Fruit fly (Drosophila melanogaster) whole organism, embryonic: ENCODE measurements around the gene CG14232.

ENCODE experiments used
- BEAF-32 ChIP-seq: fragments of 200-800 bp; sonication (Bioruptor generic); optimal IDR thresholded peaks from 3 replicates; lab custom pipeline; 2017; ENCODE audit warnings: missing biosample characterization, missing genetic modification characterization, mild to moderate bottlenecking, moderate library complexity, missing genetic modification reagents
- CG10267 ChIP-seq: fragments of 200-800 bp; sonication (Bioruptor generic); optimal IDR thresholded peaks from 2 replicates; lab custom pipeline; 2018; ENCODE audit warnings: missing biosample characterization, mild to moderate bottlenecking, missing genetic modification characterization, moderate library complexity
- CG10321 ChIP-seq: fragments of 200-800 bp; sonication (Bioruptor generic); IDR thresholded peaks from 2 replicates; pipeline ENCODE4 v1.3.6; 2022; ENCODE audit warnings: missing biosample characterization, missing genetic modification characterization
- CG11696 ChIP-seq: fragments of 200-800 bp; sonication (Bioruptor generic); IDR thresholded peaks from 2 replicates; pipeline ENCODE4 v1.3.6; 2022; ENCODE audit warnings: missing biosample characterization, missing genetic modification characterization
- CG13287 ChIP-seq: fragments of 200-800 bp; sonication (Bioruptor generic); IDR thresholded peaks from 2 replicates; pipeline ENCODE4 v1.3.6; 2022; ENCODE audit warnings: missing biosample characterization, missing genetic modification characterization; ENCODE audit not compliant: partially characterized antibody
- CG14667 ChIP-seq: fragments of 200-800 bp; sonication (Bioruptor generic); IDR thresholded peaks from 2 replicates; pipeline ENCODE4 v1.3.6; 2022; ENCODE audit warnings: missing biosample characterization, missing genetic modification characterization
- CG15514 ChIP-seq: fragments of 200-800 bp; sonication (Bioruptor generic); optimal IDR thresholded peaks from 3 replicates; lab custom pipeline; 2017; ENCODE audit warnings: missing biosample characterization, missing genetic modification characterization, mild to moderate bottlenecking, moderate library complexity, missing genetic modification reagents
- CG16779 ChIP-seq: fragments of 200-800 bp; sonication (Bioruptor generic); IDR thresholded peaks from 2 replicates; pipeline ENCODE4 v1.3.6; 2022; ENCODE audit warnings: missing biosample characterization, missing genetic modification characterization
- CG16813 ChIP-seq: fragments of 200-800 bp; sonication (Bioruptor generic); IDR thresholded peaks from 3 replicates; pipeline ENCODE4 v1.3.6; 2022; ENCODE audit warnings: missing biosample characterization, missing genetic modification characterization; ENCODE audit not compliant: partially characterized antibody
- CG17612 ChIP-seq: fragments of 200-800 bp; sonication (Bioruptor generic); IDR thresholded peaks from 2 replicates; pipeline ENCODE4 v1.3.6; 2022; ENCODE audit warnings: missing biosample characterization, missing genetic modification characterization
- CG2116 ChIP-seq: fragments of 200-800 bp; sonication (Bioruptor generic); optimal IDR thresholded peaks from 3 replicates; lab custom pipeline; 2018; ENCODE audit warnings: missing biosample characterization, mild to moderate bottlenecking, missing genetic modification characterization
- CG3163 ChIP-seq: fragments of 200-800 bp; sonication (Bioruptor generic); optimal IDR thresholded peaks from 3 replicates; lab custom pipeline; 2016; ENCODE audit warnings: missing biosample characterization, missing genetic modification characterization
- CG34224 ChIP-seq: fragments of 200-800 bp; sonication (Bioruptor generic); IDR thresholded peaks from 3 replicates; pipeline ENCODE4 v1.3.6; 2022; ENCODE audit warnings: missing biosample characterization, missing genetic modification characterization; ENCODE audit not compliant: partially characterized antibody
- CG4617 ChIP-seq: fragments of 200-800 bp; sonication (Bioruptor generic); optimal IDR thresholded peaks from 3 replicates; lab custom pipeline; 2016; ENCODE audit warnings: missing biosample characterization, missing genetic modification characterization, borderline replicate concordance
- CG5953 ChIP-seq: fragments of 200-800 bp; sonication (Bioruptor generic); IDR thresholded peaks from 2 replicates; pipeline ENCODE4 v1.3.6; 2022; ENCODE audit warnings: missing biosample characterization, missing genetic modification characterization
- CG6791 ChIP-seq: fragments of 200-800 bp; sonication (Bioruptor generic); IDR thresholded peaks from 3 replicates; pipeline ENCODE4 v1.3.6; 2022; ENCODE audit warnings: missing biosample characterization, missing genetic modification characterization; ENCODE audit not compliant: partially characterized antibody
- CG8290 ChIP-seq, 3 experiments: fragments of 200-800 bp; sonication (Bioruptor generic); optimal IDR thresholded peaks; 2 replicates each; lab custom pipeline; 2016 to 2019; ENCODE audit warnings: missing biosample characterization in 3 of 3, missing genetic modification characterization in 3 of 3, mild to moderate bottlenecking in 2 of 3, moderate library complexity in 1 of 3
- CG9797 ChIP-seq: fragments of 200-800 bp; sonication (Bioruptor generic); optimal IDR thresholded peaks from 3 replicates; lab custom pipeline; 2018; ENCODE audit warnings: missing biosample characterization, mild to moderate bottlenecking, missing genetic modification characterization
- Dp ChIP-seq: fragments of 200-800 bp; sonication (Bioruptor generic); optimal IDR thresholded peaks from 2 replicates; lab custom pipeline; 2018; ENCODE audit warnings: missing biosample characterization, mild to moderate bottlenecking, missing genetic modification characterization, moderate library complexity
- Dref ChIP-seq: fragments of 200-800 bp; sonication (Bioruptor generic); IDR thresholded peaks from 2 replicates; pipeline ENCODE4 v1.3.6; 2022; ENCODE audit warnings: missing biosample characterization, missing genetic modification characterization
- Drgx ChIP-seq: fragments of 200-800 bp; sonication (Bioruptor generic); IDR thresholded peaks from 2 replicates; pipeline ENCODE4 v1.3.6; 2022; ENCODE audit warnings: missing biosample characterization, missing genetic modification characterization
- E2f2 ChIP-seq: fragments of 200-800 bp; sonication (Bioruptor generic); IDR thresholded peaks from 2 replicates; pipeline ENCODE4 v1.3.6; 2022; ENCODE audit warnings: missing biosample characterization, missing genetic modification characterization
- GATAe ChIP-seq: fragments of 200-800 bp; sonication (Bioruptor generic); conservative IDR thresholded peaks from 2 replicates; pipeline ENCODE4 v1.3.6; 2022; ENCODE audit warnings: missing biosample characterization, missing genetic modification characterization
- HLH4C ChIP-seq: fragments of 200-800 bp; sonication (Bioruptor generic); IDR thresholded peaks from 3 replicates; pipeline ENCODE4 v1.3.6; 2022; ENCODE audit warnings: missing biosample characterization, missing genetic modification characterization; ENCODE audit not compliant: partially characterized antibody
- Lhr ChIP-seq: fragments of 200-800 bp; sonication (Bioruptor generic); optimal IDR thresholded peaks from 3 replicates; lab custom pipeline; 2017; ENCODE audit warnings: mild to moderate bottlenecking, missing biosample characterization, missing genetic modification reagents, missing genetic modification characterization
- MESR4 ChIP-seq: fragments of 200-800 bp; sonication (Bioruptor generic); optimal IDR thresholded peaks from 2 replicates; lab custom pipeline; 2018; ENCODE audit warnings: missing biosample characterization, mild to moderate bottlenecking, missing genetic modification characterization, moderate library complexity
- Med ChIP-seq: fragments of 200-800 bp; sonication (Bioruptor generic); peaks from one replicate; lab custom pipeline; 2016; ENCODE audit warnings: missing biosample characterization, missing genetic modification characterization, mild to moderate bottlenecking, inconsistent platforms, moderate library complexity
- Nf-YA ChIP-seq: fragments of 200-800 bp; sonication (Bioruptor generic); IDR thresholded peaks from 2 replicates; pipeline ENCODE4 v1.3.6; 2022; ENCODE audit warnings: missing biosample characterization, missing genetic modification characterization
- Scr ChIP-seq: fragments of 200-800 bp; sonication (Bioruptor generic); IDR thresholded peaks from 2 replicates; pipeline ENCODE4 v1.3.6; 2022; ENCODE audit warnings: missing biosample characterization, missing genetic modification characterization; ENCODE audit not compliant: partially characterized antibody
- ato ChIP-seq: fragments of 200-800 bp; sonication (Bioruptor generic); IDR thresholded peaks from 2 replicates; pipeline ENCODE4 v1.3.6; 2022; ENCODE audit warnings: missing biosample characterization, missing genetic modification characterization; ENCODE audit not compliant: partially characterized antibody
- cg ChIP-seq: fragments of 200-800 bp; sonication (Bioruptor generic); optimal IDR thresholded peaks from 3 replicates; lab custom pipeline; 2019; ENCODE audit warnings: missing biosample characterization, mild to moderate bottlenecking, missing genetic modification characterization, moderate library complexity
- ewg ChIP-seq: fragments of 200-800 bp; sonication (Bioruptor generic); optimal IDR thresholded peaks from 3 replicates; lab custom pipeline; 2017; ENCODE audit warnings: mild to moderate bottlenecking, missing biosample characterization, missing genetic modification reagents, missing genetic modification characterization
- gfzf ChIP-seq: fragments of 200-800 bp; sonication (Bioruptor generic); optimal IDR thresholded peaks from 2 replicates; lab custom pipeline; 2016; ENCODE audit warnings: missing biosample characterization, mild to moderate bottlenecking, missing genetic modification characterization, moderate library complexity
- nerfin-1 ChIP-seq: fragments of 200-800 bp; sonication (Bioruptor generic); optimal IDR thresholded peaks from 3 replicates; lab custom pipeline; 2019; ENCODE audit warnings: missing biosample characterization, mild to moderate bottlenecking, missing genetic modification characterization, moderate library complexity
- nmo ChIP-seq: fragments of 200-800 bp; sonication (Bioruptor generic); optimal IDR thresholded peaks from 2 replicates; lab custom pipeline; 2018; ENCODE audit warnings: missing biosample characterization, mild to moderate bottlenecking, missing genetic modification characterization, moderate library complexity
- pho ChIP-seq: fragments of 200-800 bp; sonication (Bioruptor generic); optimal IDR thresholded peaks from 2 replicates; lab custom pipeline; 2016; ENCODE audit warnings: missing biosample characterization, missing genetic modification characterization
- pzg ChIP-seq: fragments of 200-800 bp; sonication (Bioruptor generic); optimal IDR thresholded peaks from 3 replicates; lab custom pipeline; 2018; ENCODE audit warnings: missing biosample characterization, mild to moderate bottlenecking, missing genetic modification characterization, moderate library complexity
- seq ChIP-seq: fragments of 200-800 bp; sonication (Bioruptor generic); IDR thresholded peaks from 2 replicates; pipeline ENCODE4 v1.3.6; 2022; ENCODE audit warnings: missing biosample characterization, missing genetic modification characterization
- slbo ChIP-seq: fragments of 200-800 bp; sonication (Bioruptor generic); IDR thresholded peaks from 2 replicates; pipeline ENCODE4 v1.3.6; 2022; ENCODE audit warnings: missing biosample characterization, missing genetic modification characterization
- sna ChIP-seq: fragments of 200-800 bp; sonication (Bioruptor generic); IDR thresholded peaks from 2 replicates; pipeline ENCODE4 v1.3.6; 2022; ENCODE audit warnings: missing biosample characterization, missing genetic modification characterization; ENCODE audit not compliant: partially characterized antibody
- stwl ChIP-seq: fragments of 200-800 bp; sonication (Bioruptor generic); optimal IDR thresholded peaks from 3 replicates; lab custom pipeline; 2018; ENCODE audit warnings: missing biosample characterization, mild to moderate bottlenecking, missing genetic modification characterization, moderate library complexity
- trem ChIP-seq: fragments of 200-800 bp; optimal IDR thresholded peaks from 3 replicates; lab custom pipeline; 2019; ENCODE audit warnings: missing biosample characterization, mild to moderate bottlenecking, missing genetic modification characterization, moderate library complexity
- unc-4 ChIP-seq: fragments of 200-800 bp; sonication (Bioruptor generic); IDR thresholded peaks from 2 replicates; pipeline ENCODE4 v1.3.6; 2022; ENCODE audit warnings: missing biosample characterization, missing genetic modification characterization; ENCODE audit not compliant: partially characterized antibody
- vnd ChIP-seq: fragments of 200-800 bp; sonication (Bioruptor generic); IDR thresholded peaks from 3 replicates; pipeline ENCODE4 v1.3.6; 2022; ENCODE audit warnings: missing biosample characterization, missing genetic modification characterization; ENCODE audit not compliant: partially characterized antibody

Gene CG14232

DNA sequence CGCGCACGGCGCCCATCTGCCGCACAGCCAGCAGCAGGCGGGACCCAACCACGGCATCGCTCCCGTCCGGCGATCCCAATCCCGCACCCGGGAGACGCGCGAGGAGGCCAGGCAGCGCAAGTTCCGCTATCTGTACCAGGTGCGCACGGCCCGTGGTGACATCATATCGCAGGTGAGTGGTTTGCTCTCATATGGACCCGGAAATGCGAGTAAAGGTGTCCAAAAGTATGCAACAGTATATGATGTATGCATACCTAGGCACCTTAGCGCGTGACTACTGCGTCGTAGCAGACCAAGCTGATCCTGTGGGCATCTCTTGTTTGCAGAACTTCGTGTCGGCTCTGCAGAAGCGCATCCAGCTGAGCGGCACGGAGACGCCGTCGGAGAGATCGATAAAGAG is 33.8 kb upstream of the CG14232 start:
- no peak for TF ChIP-seq CG3163 (GFP tag; lab: Kevin White, UChicago)
- peak; percentile 1 for TF ChIP-seq CG8290 (GFP tag; optimal IDR thresholded peaks at IDR 0.05; lab: Kevin White, UChicago)
- TF ChIP-seq CG8290 (tag; optimal IDR thresholded peaks at IDR 0.05; lab: Kevin White, UChicago): peak in 1 of 2 experiments; percentile 72
- no peak for TF ChIP-seq CG14667 (GFP tag; lab: Robert Waterston, UW)
- peak; percentile 3 for TF ChIP-seq Med
- 0 out of 2 replicates have a peak, but pooled peaks have one; percentile 28 for TF ChIP-seq CG16779
- peak; percentile 71; the same call in 1 of the 2 replicates for TF ChIP-seq CG17612 (GFP tag; lab: Robert Waterston, UW)

dm6 chrX:19735270-19735669 is 31.2 kb upstream of the CG14232 start, which contains the start of gene CG14234:
Gene CG14234 (plus strand): TSS chrX:19735570.
- TF ChIP-seq CG10321 (GFP tag; lab: Robert Waterston, UW): peak; percentile 59; the same call in 1 of the 2 replicates
- peak; percentile 12 for TF ChIP-seq pzg (GFP tag; lab: Kevin White, UChicago)
- TF ChIP-seq slbo (GFP tag; lab: Robert Waterston, UW): no peak
- TF ChIP-seq Drgx: no peak
- peak; percentile 9 for TF ChIP-seq Med
- TF ChIP-seq seq (GFP tag; lab: Robert Waterston, UW): peak; percentile 45; the same call in 1 of the 2 replicates

- TF ChIP-seq Nf-YA: no peak
- TF ChIP-seq vnd: no peak
- TF ChIP-seq CG15514 (GFP tag; lab: Kevin White, UChicago): peak; percentile 9
- TF ChIP-seq pho (GFP tag; lab: Kevin White, UChicago): no peak
- TF ChIP-seq CG16813 (GFP tag; lab: Robert Waterston, UW): peak; percentile 45; the same call in 2 of the 3 replicates
- TF ChIP-seq CG4617 (GFP tag; lab: Kevin White, UChicago): peak; percentile 56
- TF ChIP-seq ato: 0 out of 2 replicates have a peak, but pooled peaks have one; percentile 47
- TF ChIP-seq ewg (GFP tag; lab: Kevin White, UChicago): no peak
- 0 out of 2 replicates have a peak, but pooled peaks have one; percentile 40 for TF ChIP-seq unc-4 (GFP tag; lab: Robert Waterston, UW)
- TF ChIP-seq stwl (tag; lab: Kevin White, UChicago): peak; percentile 75
- peak; percentile 43 for TF ChIP-seq trem (tag; lab: Kevin White, UChicago)
- TF ChIP-seq HLH4C: peak; percentile 71
- peak; percentile 8 for TF ChIP-seq nmo (GFP tag; lab: Kevin White, UChicago)
- TF ChIP-seq CG10267 (tag; lab: Kevin White, UChicago): peak; percentile 9
- TF ChIP-seq nerfin-1 (tag; lab: Kevin White, UChicago): peak; percentile 86
- TF ChIP-seq Lhr: peak; percentile 11
- peak; percentile 57 for TF ChIP-seq CG13287 (GFP tag; lab: Robert Waterston, UW)
- TF ChIP-seq CG34224 (GFP tag; lab: Robert Waterston, UW): peak; percentile 26; the same call in 1 of the 3 replicates
- peak; percentile 68 for TF ChIP-seq Dp (GFP tag; lab: Kevin White, UChicago)
- peak; percentile 75 for TF ChIP-seq CG9797
- TF ChIP-seq Scr: peak; percentile 38
- TF ChIP-seq CG8290 (GFP tag; optimal IDR thresholded peaks at IDR 0.05; lab: Kevin White, UChicago): peak; percentile 20
- TF ChIP-seq CG8290 (tag; optimal IDR thresholded peaks at IDR 0.05; lab: Kevin White, UChicago): no peak
- TF ChIP-seq MESR4 (GFP tag; lab: Kevin White, UChicago): peak; percentile 89
- TF ChIP-seq gfzf: peak; percentile 78
- TF ChIP-seq cg (GFP tag; lab: Kevin White, UChicago): peak; percentile 17
- TF ChIP-seq E2f2: peak; percentile 79
- TF ChIP-seq CG5953 (GFP tag; lab: Robert Waterston, UW): no peak
- TF ChIP-seq GATAe (GFP tag; lab: Robert Waterston, UW): no peak
- TF ChIP-seq sna (GFP tag; lab: Robert Waterston, UW): 0 out of 2 replicates have a peak, but pooled peaks have one; percentile 21
- peak; percentile 50 for TF ChIP-seq BEAF-32
- TF ChIP-seq CG11696: no peak
- peak; percentile 72; the same call in 2 of the 3 replicates for TF ChIP-seq CG6791 (GFP tag; lab: Robert Waterston, UW)
- peak; percentile 69 for TF ChIP-seq Dref (GFP tag; lab: Robert Waterston, UW)
- TF ChIP-seq CG2116: peak; percentile 64
These were observed 26.8 kb upstream of the CG14232 start, which contains the start of gene AP-1-2beta for dm6 chrX:19730844-19731243. Gene AP-1-2beta (plus strand): TSS chrX:19731004.
